Fruit fly (Drosophila melanogaster): ENCODE data around the gene CG32365.

DNA sequence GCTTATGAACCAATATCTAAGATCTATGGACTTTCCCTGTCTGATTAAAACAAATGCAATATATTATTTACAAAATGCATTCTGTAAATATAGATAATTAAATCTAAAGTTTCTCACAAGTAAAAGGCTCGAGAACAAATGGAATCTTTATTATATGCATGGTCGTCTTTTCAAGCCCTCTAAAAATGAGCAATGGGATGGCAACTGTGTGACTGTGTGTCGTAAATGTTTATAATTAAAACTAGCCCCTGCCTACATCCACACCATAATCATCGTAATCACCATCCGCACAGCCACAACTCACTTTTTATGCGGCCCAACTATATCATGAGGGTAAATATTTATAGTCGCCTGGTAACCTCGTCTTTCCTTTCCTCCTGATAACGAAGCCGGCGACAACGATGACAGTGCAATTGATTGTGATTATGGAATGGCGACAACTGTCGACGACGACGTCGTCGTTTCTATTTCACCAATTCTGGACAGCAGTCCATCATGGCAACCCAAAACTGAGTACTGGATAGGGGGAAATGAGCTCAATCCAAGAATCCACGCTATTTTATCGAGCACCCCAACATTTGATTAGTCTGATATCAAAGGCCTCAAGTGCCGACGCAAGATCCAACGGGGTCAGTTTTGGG is 3.0 kb upstream of the CG32365 start:
- TF ChIP-seq CG8119 (GFP tag; IDR thresholded peaks at IDR 0.05) (no peak), pdm3 (GFP tag; optimal IDR thresholded peaks at IDR 0.05) (no peak), CG7368 (GFP tag; optimal IDR thresholded peaks at IDR 0.05) (no peak), CG34406 (GFP tag; optimal IDR thresholded peaks at IDR 0.05) (no peak), Ets96B (tag; optimal IDR thresholded peaks at IDR 0.05) (no peak), CG6854 (GFP tag; optimal IDR thresholded peaks at IDR 0.05) (no peak), Smox (GFP tag; optimal IDR thresholded peaks at IDR 0.05) (no peak), Ets21C (GFP tag; optimal IDR thresholded peaks at IDR 0.05) (no peak), CG11294 (GFP tag; IDR thresholded peaks at IDR 0.05) (no peak)
